Worm (Caenorhabditis elegans) whole organism, L3 larva: ENCODE results near the gene T09A5.14.

ENCODE experiments used
- ZK546.5 ChIP-seq: sonication (generic microtip); optimal IDR thresholded peaks from 2 replicates; lab custom pipeline; 2017; ENCODE audit warnings: missing biosample characterization, missing genetic modification characterization
- ama-1 ChIP-seq: fragments of 150-350 bp; optimal IDR thresholded peaks from 2 replicates; lab custom pipeline; 2018
- ceh-16 ChIP-seq: sonication (generic microtip); optimal IDR thresholded peaks from 2 replicates; lab custom pipeline; 2017; ENCODE audit warnings: missing biosample characterization, missing genetic modification characterization
- ceh-82 ChIP-seq: fragments of 150-350 bp; optimal IDR thresholded peaks from 2 replicates; lab custom pipeline; 2014; ENCODE audit warnings: missing biosample characterization, missing genetic modification characterization
- egl-5 ChIP-seq: fragments of 150-350 bp; optimal IDR thresholded peaks from 2 replicates; lab custom pipeline; 2017; ENCODE audit warnings: missing biosample characterization, missing genetic modification reagents, missing genetic modification characterization, inconsistent platforms
- elt-1 ChIP-seq: fragments of 150-350 bp; optimal IDR thresholded peaks from 2 replicates; lab custom pipeline; 2014; ENCODE audit warnings: missing biosample characterization, missing genetic modification characterization
- elt-2 ChIP-seq: sonication (generic microtip); optimal IDR thresholded peaks from 2 replicates; lab custom pipeline; 2016; ENCODE audit warnings: missing genetic modification reagents, mild to moderate bottlenecking, missing genetic modification characterization, missing compliant biosample characterization
- fkh-10 ChIP-seq: sonication (generic microtip); optimal IDR thresholded peaks from 2 replicates; lab custom pipeline; 2017; ENCODE audit warnings: missing biosample characterization, missing genetic modification reagents, missing genetic modification characterization
- lin-39 ChIP-seq: fragments of 150-350 bp; optimal IDR thresholded peaks from 2 replicates; lab custom pipeline; 2018; ENCODE audit warnings: missing biosample characterization, missing genetic modification reagents, missing genetic modification characterization
- nhr-11 ChIP-seq: fragments of 150-350 bp; optimal IDR thresholded peaks from 2 replicates; lab custom pipeline; 2014; ENCODE audit warnings: missing biosample characterization, missing genetic modification characterization
- nhr-77 ChIP-seq: fragments of 150-350 bp; optimal IDR thresholded peaks from 2 replicates; lab custom pipeline; 2014; ENCODE audit warnings: missing biosample characterization, missing genetic modification characterization
- pqm-1 ChIP-seq: fragments of 150-350 bp; optimal IDR thresholded peaks from 2 replicates; lab custom pipeline; 2017; ENCODE audit warnings: missing biosample characterization, missing genetic modification characterization, inconsistent platforms
- unc-62 ChIP-seq: fragments of 150-350 bp; sonication (generic microtip); optimal IDR thresholded peaks from 4 replicates; lab custom pipeline; 2014; ENCODE audit warnings: missing biosample characterization, missing genetic modification reagents, missing genetic modification characterization
- ztf-11 ChIP-seq: fragments of 150-350 bp; optimal IDR thresholded peaks from 2 replicates; lab custom pipeline; 2014; ENCODE audit warnings: missing biosample characterization, missing genetic modification characterization

DNA sequence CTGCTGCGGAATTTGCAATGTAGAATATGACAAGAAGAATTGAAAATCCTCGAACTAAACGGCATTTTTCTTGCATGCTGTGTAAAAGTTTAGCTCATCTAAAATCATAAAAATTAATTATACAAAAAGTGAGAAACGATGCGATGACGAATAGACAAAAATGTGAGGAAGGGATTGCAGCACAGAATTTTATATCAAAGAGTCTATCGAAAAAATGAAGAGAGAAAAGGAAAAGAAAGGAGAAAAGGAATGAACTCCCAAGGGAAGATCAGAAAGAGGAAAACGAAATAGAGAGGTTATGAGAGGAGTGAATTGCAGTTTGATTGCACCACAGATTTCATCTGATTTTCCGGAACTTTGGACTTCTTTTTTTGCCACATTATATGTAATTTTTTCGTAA lies 37.9 kb upstream of the T09A5.14 start, which contains the start of gene glr-4:
- TF ChIP-seq nhr-77 (tag; lab: Kevin White, UChicago) = no peak
- no peak for TF ChIP-seq elt-2
- TF ChIP-seq lin-39 (tag; lab: Kevin White, UChicago) = no peak
- no peak for TF ChIP-seq ZK546.5 (tag; lab: Kevin White, UChicago)
- no peak for TF ChIP-seq ama-1 (lab: Kevin White, UChicago)
- no peak for TF ChIP-seq pqm-1 (tag; lab: Kevin White, UChicago)
- no peak for TF ChIP-seq unc-62 (GFP tag; lab: Kevin White, UChicago)
- no peak for TF ChIP-seq egl-5
- TF ChIP-seq ztf-11 (tag; lab: Kevin White, UChicago) = no peak
- TF ChIP-seq ceh-82 (tag; lab: Kevin White, UChicago) = no peak
- TF ChIP-seq fkh-10 (GFP tag; lab: Kevin White, UChicago) = no peak
- no peak for TF ChIP-seq nhr-11 (tag; lab: Kevin White, UChicago)
- TF ChIP-seq elt-1 (tag; lab: Kevin White, UChicago) = peak; percentile 32
- no peak for TF ChIP-seq ceh-16 (tag; lab: Kevin White, UChicago)
